Fruit fly (Drosophila melanogaster) whole organism, wandering third instar larva: Measurements from ENCODE around the gene CG32280.

Experiments used
- CG32264 ChIP-seq: fragments of 200-800 bp; sonication (Bioruptor generic); optimal IDR thresholded peaks from 2 replicates; lab custom pipeline; 2016; ENCODE audit warnings: missing biosample characterization, missing genetic modification characterization
- CG9705 ChIP-seq: fragments of 200-800 bp; sonication (Bioruptor generic); optimal IDR thresholded peaks from 2 replicates; lab custom pipeline; 2018; ENCODE audit warnings: missing biosample characterization, mild to moderate bottlenecking, missing genetic modification characterization
- CrebA ChIP-seq: fragments of 200-800 bp; sonication (Bioruptor generic); optimal IDR thresholded peaks from 2 replicates; lab custom pipeline; 2016; ENCODE audit warnings: missing biosample characterization, mild to moderate bottlenecking, missing genetic modification characterization, borderline replicate concordance
- Dfd ChIP-seq: fragments of >200 bp; optimal IDR thresholded peaks from 2 replicates; lab custom pipeline; 2017; ENCODE audit warnings: missing biosample characterization, missing genetic modification characterization
- GATAd ChIP-seq: sonication (Bioruptor generic); optimal IDR thresholded peaks from 2 replicates; lab custom pipeline; 2016; ENCODE audit warnings: missing biosample characterization, missing genetic modification characterization
- HLH106 ChIP-seq: fragments of 200-800 bp; optimal IDR thresholded peaks from 3 replicates; lab custom pipeline; 2019; ENCODE audit warnings: missing biosample characterization, mild to moderate bottlenecking, missing genetic modification characterization, moderate library complexity
- Hnf4 ChIP-seq: fragments of 200-800 bp; sonication (Bioruptor generic); optimal IDR thresholded peaks from 2 replicates; lab custom pipeline; 2016; ENCODE audit warnings: missing biosample characterization, mild to moderate bottlenecking, missing genetic modification characterization
- Hr83 ChIP-seq: fragments of 200-300 bp; sonication (Bioruptor generic); optimal IDR thresholded peaks from 2 replicates; lab custom pipeline; 2016; ENCODE audit warnings: missing biosample characterization, mild to moderate bottlenecking, missing genetic modification characterization, moderate library complexity; ENCODE audit not compliant: poor library complexity, severe bottlenecking
- Jra ChIP-seq: sonication (Bioruptor generic); optimal IDR thresholded peaks from 2 replicates; lab custom pipeline; 2016; ENCODE audit warnings: missing biosample characterization, missing genetic modification characterization
- Mio ChIP-seq: sonication (Bioruptor generic); optimal IDR thresholded peaks from 2 replicates; lab custom pipeline; 2016; ENCODE audit warnings: missing biosample characterization, missing genetic modification characterization
- Myc ChIP-seq: fragments of >200 bp; optimal IDR thresholded peaks from 2 replicates; lab custom pipeline; 2017
- N ChIP-seq: fragments of >200 bp; optimal IDR thresholded peaks from 2 replicates; lab custom pipeline; 2018; ENCODE audit warnings: missing biosample characterization, missing external identifiers, missing genetic modification characterization
- OdsH ChIP-seq: fragments of 200-800 bp; sonication (Bioruptor generic); optimal IDR thresholded peaks from 2 replicates; lab custom pipeline; 2016; ENCODE audit warnings: missing biosample characterization, mild to moderate bottlenecking, missing genetic modification characterization
- Rel ChIP-seq, 2 experiments: fragments of 200-800 bp; sonication (Bioruptor generic) in 1 of 2; optimal IDR thresholded peaks; 2 replicates in 1 of 2; 3 replicates in 1 of 2; lab custom pipeline; 2016 to 2019; ENCODE audit warnings: mild to moderate bottlenecking in 2 of 2, missing biosample characterization in 2 of 2, missing genetic modification characterization in 2 of 2, moderate library complexity in 1 of 2
- Vsx2 ChIP-seq: fragments of 200-300, 225-300 bp; sonication (Bioruptor generic); optimal IDR thresholded peaks from 2 replicates; lab custom pipeline; 2018; ENCODE audit warnings: missing biosample characterization, missing genetic modification characterization; ENCODE audit not compliant: partially characterized antibody
- br ChIP-seq: fragments of 200-800 bp; sonication (Bioruptor generic); optimal IDR thresholded peaks from 2 replicates; lab custom pipeline; 2016; ENCODE audit warnings: missing biosample characterization, missing genetic modification characterization
- brk ChIP-seq: fragments of 200-800 bp; sonication (Bioruptor generic); optimal IDR thresholded peaks from 2 replicates; lab custom pipeline; 2016; ENCODE audit warnings: missing biosample characterization, mild to moderate bottlenecking, missing genetic modification characterization
- dl ChIP-seq, 2 experiments: fragments of 175-275, 200-275 bp in 1 of 2; fragments of 200-275 bp in 1 of 2; sonication (Bioruptor generic); optimal IDR thresholded peaks; lab custom pipeline; 2018; ENCODE audit warnings: mild to moderate bottlenecking in 2 of 2, missing biosample characterization in 2 of 2, missing genetic modification characterization in 2 of 2, moderate library complexity in 2 of 2; ENCODE audit not compliant: partially characterized antibody in 2 of 2, insufficient read depth in 1 of 2
- dmrt93B ChIP-seq: fragments of 200-800 bp; sonication (Bioruptor generic); optimal IDR thresholded peaks from 2 replicates; lab custom pipeline; 2018; ENCODE audit warnings: missing biosample characterization, mild to moderate bottlenecking, missing genetic modification characterization
- ey ChIP-seq: fragments of 200-800 bp; sonication (Bioruptor generic); optimal IDR thresholded peaks from 2 replicates; lab custom pipeline; 2016; ENCODE audit warnings: missing biosample characterization, missing genetic modification characterization
- foxo ChIP-seq, 2 experiments: fragments of 200-800 bp; sonication (Bioruptor generic); optimal IDR thresholded peaks; 2 replicates in 1 of 2; 3 replicates in 1 of 2; lab custom pipeline; 2016 to 2017; ENCODE audit warnings: missing biosample characterization in 2 of 2, missing genetic modification characterization in 2 of 2
- fru ChIP-seq: fragments of 200-800 bp; sonication (Bioruptor generic); optimal IDR thresholded peaks from 3 replicates; lab custom pipeline; 2016; ENCODE audit warnings: missing biosample characterization, mild to moderate bottlenecking, missing genetic modification characterization
- h ChIP-seq: fragments of 200-800 bp; sonication (Bioruptor generic); optimal IDR thresholded peaks from 3 replicates; lab custom pipeline; 2016; ENCODE audit warnings: missing biosample characterization, mild to moderate bottlenecking, missing genetic modification characterization
- jim ChIP-seq: fragments of 175-275, 200-325 bp; sonication (Bioruptor generic); optimal IDR thresholded peaks from 2 replicates; lab custom pipeline; 2016; ENCODE audit warnings: missing biosample characterization, mild to moderate bottlenecking, missing genetic modification characterization
- lola ChIP-seq: fragments of >200 bp; optimal IDR thresholded peaks from 2 replicates; lab custom pipeline; 2017; ENCODE audit warnings: missing biosample characterization, missing genetic modification characterization
- psq ChIP-seq: fragments of 200-800 bp; sonication (Bioruptor generic); optimal IDR thresholded peaks from 3 replicates; lab custom pipeline; 2017; ENCODE audit warnings: missing biosample characterization, mild to moderate bottlenecking, missing genetic modification characterization, moderate library complexity
- rgr ChIP-seq: fragments of 200-800 bp; sonication (Bioruptor generic); optimal IDR thresholded peaks from 3 replicates; lab custom pipeline; 2016; ENCODE audit warnings: missing biosample characterization, mild to moderate bottlenecking, missing genetic modification characterization
- sage ChIP-seq: fragments of 200-800 bp; sonication (Bioruptor generic); optimal IDR thresholded peaks from 2 replicates; lab custom pipeline; 2016; ENCODE audit warnings: missing biosample characterization, mild to moderate bottlenecking, missing genetic modification characterization
- sv ChIP-seq: fragments of 200-800 bp; sonication (Bioruptor generic); optimal IDR thresholded peaks from 3 replicates; lab custom pipeline; 2016; ENCODE audit warnings: missing biosample characterization, missing genetic modification characterization
- usp ChIP-seq: fragments of >200 bp; optimal IDR thresholded peaks from 2 replicates; lab custom pipeline; 2017; ENCODE audit warnings: missing biosample characterization, missing genetic modification characterization
- woc ChIP-seq: sonication (Bioruptor generic); optimal IDR thresholded peaks from 2 replicates; lab custom pipeline; 2016; ENCODE audit warnings: missing biosample characterization, mild to moderate bottlenecking, missing genetic modification characterization

Gene CG32280

dm6 chr3L:3122688-3123316 is 42.2 kb upstream of the CG32280 start:
- TF ChIP-seq CG9705 (GFP tag; lab: Kevin White, UChicago) (no peak), ey (GFP tag; lab: Kevin White, UChicago) (no peak), Hr83 (GFP tag; lab: Kevin White, UChicago) (no peak), lola (GFP tag; lab: Kevin White, UChicago) (no peak), br (GFP tag; lab: Kevin White, UChicago) (no peak), h (GFP tag; lab: Kevin White, UChicago) (no peak), jim (GFP tag; lab: Kevin White, UChicago) (no peak), GATAd (GFP tag; lab: Kevin White, UChicago) (no peak), Rel (GFP tag; optimal IDR thresholded peaks at IDR 0.05; lab: Kevin White, UChicago) (no peak), Rel (tag; optimal IDR thresholded peaks at IDR 0.05; lab: Kevin White, UChicago) (no peak), rgr (GFP tag; lab: Kevin White, UChicago) (no peak), Jra (no peak), CG32264 (GFP tag; lab: Kevin White, UChicago) (no peak)

dm6 chr3L:3124519-3124918 is 40.5 kb upstream of the CG32280 start:
- TF ChIP-seq h (GFP tag; lab: Kevin White, UChicago) (peak; percentile 4), Rel (GFP tag; optimal IDR thresholded peaks at IDR 0.05; lab: Kevin White, UChicago) (no peak), Rel (tag; optimal IDR thresholded peaks at IDR 0.05; lab: Kevin White, UChicago) (peak; percentile 1), foxo (GFP tag; optimal IDR thresholded peaks at IDR 0.05; lab: Kevin White, UChicago) (peak in 1 of 2 experiments; percentile 27), ey (GFP tag; lab: Kevin White, UChicago) (no peak)

- no peak for TF ChIP-seq Mio (GFP tag; lab: Kevin White, UChicago)
- peak; percentile 62 for TF ChIP-seq Vsx2
- no peak for TF ChIP-seq lola (GFP tag; lab: Kevin White, UChicago)
- peak; percentile 7 for TF ChIP-seq woc
Observed at dm6 chr3L:3124939-3125648, 39.9 kb upstream of the CG32280 start.

- TF ChIP-seq ey (GFP tag; lab: Kevin White, UChicago) (peak; percentile 5), dmrt93B (GFP tag; lab: Kevin White, UChicago) (no peak), N (GFP tag; lab: Kevin White, UChicago) (no peak), psq (GFP tag; lab: Kevin White, UChicago) (peak; percentile 25)
Observed at dm6 chr3L:3125649-3126130, 39.3 kb upstream of the CG32280 start.

dm6 chr3L:3126478-3126877 is 38.5 kb upstream of the CG32280 start:
- TF ChIP-seq Mio (GFP tag; lab: Kevin White, UChicago) (no peak), ey (GFP tag; lab: Kevin White, UChicago) (no peak), psq (GFP tag; lab: Kevin White, UChicago) (no peak), woc (no peak), HLH106 (tag; lab: Kevin White, UChicago) (no peak), CrebA (no peak), jim (GFP tag; lab: Kevin White, UChicago) (no peak), Rel (GFP tag; optimal IDR thresholded peaks at IDR 0.05; lab: Kevin White, UChicago) (no peak), Rel (tag; optimal IDR thresholded peaks at IDR 0.05; lab: Kevin White, UChicago) (no peak), Dfd (no peak), dl (GFP tag; optimal IDR thresholded peaks at IDR 0.05; lab: Kevin White, UChicago; ENCODE audit: insufficient read depth in 1 of 2, partially characterized antibody in 2 of 2) (no peak)

- peak; percentile 43 for TF ChIP-seq CG9705 (GFP tag; lab: Kevin White, UChicago)
- TF ChIP-seq N (GFP tag; lab: Kevin White, UChicago): no peak
- TF ChIP-seq usp (GFP tag; lab: Kevin White, UChicago): no peak
- TF ChIP-seq Myc (lab: Kevin White, UChicago): no peak
- TF ChIP-seq OdsH: peak; percentile 32
- TF ChIP-seq CG32264 (GFP tag; lab: Kevin White, UChicago): no peak
- TF ChIP-seq dl (GFP tag; optimal IDR thresholded peaks at IDR 0.05; lab: Kevin White, UChicago; ENCODE audit: insufficient read depth in 1 of 2, partially characterized antibody in 2 of 2): peak in 1 of 2 experiments; percentile 10
- TF ChIP-seq ey (GFP tag; lab: Kevin White, UChicago): peak; percentile 21
- TF ChIP-seq woc: no peak
- peak; percentile 14 for TF ChIP-seq sv
- peak; percentile 62 for TF ChIP-seq rgr (GFP tag; lab: Kevin White, UChicago)
- TF ChIP-seq lola (GFP tag; lab: Kevin White, UChicago): no peak
- TF ChIP-seq HLH106 (tag; lab: Kevin White, UChicago): peak; percentile 49
- TF ChIP-seq Hnf4 (GFP tag; lab: Kevin White, UChicago): no peak
- no peak for TF ChIP-seq sage (GFP tag; lab: Kevin White, UChicago)
- TF ChIP-seq foxo (GFP tag; optimal IDR thresholded peaks at IDR 0.05; lab: Kevin White, UChicago): peak in 1 of 2 experiments; percentile 41
- peak; percentile 58 for TF ChIP-seq h (GFP tag; lab: Kevin White, UChicago)
- peak; percentile 69 for TF ChIP-seq brk (GFP tag; lab: Kevin White, UChicago)
- TF ChIP-seq Vsx2: no peak
- no peak for TF ChIP-seq Dfd
- peak; percentile 1 for TF ChIP-seq dmrt93B (GFP tag; lab: Kevin White, UChicago)
- no peak for TF ChIP-seq jim (GFP tag; lab: Kevin White, UChicago)
- peak; percentile 64 for TF ChIP-seq Hr83 (GFP tag; lab: Kevin White, UChicago)
- no peak for TF ChIP-seq Jra
- TF ChIP-seq fru (GFP tag; lab: Kevin White, UChicago): peak; percentile 64
- no peak for TF ChIP-seq GATAd (GFP tag; lab: Kevin White, UChicago)
Observed at dm6 chr3L:3127544-3127943, 37.4 kb upstream of the CG32280 start, which contains the start of gene promL. promL (minus strand) TSS chr3L:3127724.
